Fruit fly (Drosophila melanogaster) S2 (cell line): ENCODE measurements around the gene CG10154.

Experiments used
- CG8478 ChIP-seq: fragments of >200 bp; optimal IDR thresholded peaks from 2 replicates; lab custom pipeline; 2018
- CTCF ChIP-seq, 2 experiments: fragments of >200 bp; optimal IDR thresholded peaks; 2 replicates each; lab custom pipeline; 2018

DNA sequence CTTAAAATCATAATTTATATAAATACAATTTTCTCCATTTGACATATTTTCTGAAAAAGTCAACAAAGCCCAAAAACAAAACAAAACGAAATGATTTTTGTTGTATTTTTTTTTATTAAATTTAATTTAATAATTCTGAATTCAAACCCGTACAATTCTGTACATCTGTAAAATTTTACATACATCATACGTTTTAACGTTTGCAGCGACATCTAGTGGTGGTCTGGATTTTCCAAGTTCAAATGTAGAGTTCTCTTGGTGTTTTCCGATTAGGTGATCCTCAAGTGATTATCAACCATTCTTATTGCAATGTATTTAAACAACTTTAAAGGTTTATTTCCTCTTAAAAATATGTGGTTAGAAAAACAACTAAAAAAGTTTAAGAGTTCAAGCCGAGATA, 25.9 kb downstream of the CG10154 start:
- TF ChIP-seq CG8478 (lab: Kevin White, UChicago) (no peak), CTCF (optimal IDR thresholded peaks at IDR 0.05; lab: Kevin White, UChicago) (peak; percentile 81 to 96)
